Fruit fly (Drosophila melanogaster) S2 (cell line): ENCODE measurements around the gene CG7560.

Experiments
- CG8478 ChIP-seq: fragments of >200 bp; optimal IDR thresholded peaks from 2 replicates; lab custom pipeline; 2018
- CTCF ChIP-seq, 2 experiments: fragments of >200 bp; optimal IDR thresholded peaks; 2 replicates each; lab custom pipeline; 2018

CG7560 gene

DNA sequence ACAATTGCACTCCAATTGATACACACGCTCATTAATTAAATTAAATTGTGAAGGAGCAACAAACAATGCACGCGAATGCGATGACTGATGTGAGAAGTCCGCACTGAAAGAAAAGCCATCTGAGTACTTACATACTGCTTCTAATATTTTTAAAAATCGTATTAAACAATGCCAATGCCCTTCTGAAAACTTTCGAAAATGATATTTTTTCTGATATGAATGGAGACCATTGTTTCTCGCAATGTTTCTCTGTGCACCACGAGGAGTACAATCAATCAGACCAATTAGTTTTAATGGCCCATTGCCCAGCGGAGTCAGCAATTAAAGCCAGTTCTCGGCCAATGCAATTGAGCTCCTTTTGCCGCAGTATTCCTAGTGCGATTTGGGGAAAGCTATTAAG lies 8.2 kb downstream of the CG7560 start:
- TF ChIP-seq CG8478 (lab: Kevin White, UChicago) (no peak), CTCF (optimal IDR thresholded peaks at IDR 0.05; lab: Kevin White, UChicago) (no peak)

DNA sequence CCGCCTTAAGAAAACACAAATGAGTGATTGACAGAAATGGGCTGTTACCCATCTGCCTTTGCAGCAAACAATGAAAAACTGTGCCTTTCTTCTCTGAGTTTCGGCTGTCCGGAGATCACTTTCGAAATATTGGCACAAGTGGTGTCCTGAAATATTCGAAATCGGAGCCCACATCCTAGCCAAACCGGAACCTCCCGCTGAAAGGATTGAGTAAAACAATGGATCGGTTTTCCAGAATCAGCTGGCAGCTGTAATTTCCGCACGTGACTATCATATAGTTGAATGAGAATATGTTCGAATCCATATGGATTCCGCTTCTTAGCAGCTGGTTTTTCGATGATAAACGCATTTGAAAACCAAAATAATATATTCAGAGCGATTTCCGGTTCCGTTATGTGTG lies 9.2 kb downstream of the CG7560 start:
- TF ChIP-seq CTCF (optimal IDR thresholded peaks at IDR 0.05; lab: Kevin White, UChicago) (no peak), CG8478 (lab: Kevin White, UChicago) (no peak)

DNA sequence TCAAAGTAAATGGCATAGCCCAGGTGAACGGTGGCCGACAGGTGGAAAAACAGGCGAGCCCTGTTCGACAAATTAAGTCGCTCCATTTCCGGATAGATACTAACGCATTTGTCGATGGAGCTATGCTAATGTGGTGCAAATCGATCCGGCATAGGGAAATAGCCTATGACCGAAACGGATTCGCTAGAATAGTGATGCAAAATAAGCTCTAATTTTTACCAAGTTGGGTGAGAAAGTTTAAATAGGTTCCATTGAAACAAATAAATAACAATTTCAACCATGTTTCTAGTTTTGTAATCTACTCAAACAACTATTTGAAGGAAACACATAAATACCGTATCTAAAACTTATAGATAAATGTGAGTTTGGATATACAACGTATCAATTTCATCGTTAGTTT lies 10.4 kb downstream of the CG7560 start, which contains the start of gene CG6149:
TSS of gene CG6149 (minus strand) at position 101 of the 400 bp plus-strand sequence.
- TF ChIP-seq CG8478 (lab: Kevin White, UChicago) (no peak), CTCF (optimal IDR thresholded peaks at IDR 0.05; lab: Kevin White, UChicago) (no peak)

DNA sequence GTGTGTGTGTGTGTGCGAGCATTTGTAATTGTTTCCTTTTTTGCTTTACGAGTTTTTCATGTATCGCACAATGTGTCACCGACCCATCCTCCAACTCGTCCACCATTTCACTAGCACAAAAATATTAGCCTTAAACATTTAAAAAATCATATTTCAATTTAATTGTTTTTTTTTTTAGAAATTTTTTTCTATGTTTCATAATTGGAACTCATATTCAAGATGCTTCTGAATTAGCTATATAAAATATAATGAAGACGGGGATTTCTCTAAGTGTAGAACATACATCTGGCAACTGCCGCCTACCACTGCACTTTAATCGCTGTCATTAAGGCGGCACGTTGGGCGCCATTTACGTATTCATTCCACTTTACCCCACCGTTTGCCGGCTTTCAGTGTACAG lies 14.6 kb downstream of the CG7560 start:
- no peak for TF ChIP-seq CG8478 (lab: Kevin White, UChicago)
- TF ChIP-seq CTCF (optimal IDR thresholded peaks at IDR 0.05; lab: Kevin White, UChicago) = no peak

DNA sequence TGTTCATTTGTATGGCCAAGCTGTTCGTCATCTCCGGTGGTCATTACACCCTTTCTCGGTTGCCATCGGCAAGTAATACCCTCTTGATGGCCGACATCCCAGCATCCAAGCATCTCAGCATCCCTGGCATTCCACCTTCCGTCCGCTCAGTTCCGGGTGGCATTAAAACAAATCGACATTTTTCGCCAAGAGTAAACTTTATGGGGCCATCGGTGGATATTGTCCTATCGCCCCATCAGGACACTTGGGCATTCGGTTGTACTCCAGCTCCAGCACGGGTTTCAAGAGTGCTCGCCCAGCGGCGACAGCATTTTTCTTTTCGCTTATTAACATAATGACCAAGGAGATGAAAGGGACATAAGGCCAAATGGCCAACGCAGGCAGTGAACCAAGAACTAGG lies 15.3 kb downstream of the CG7560 start:
- no peak for TF ChIP-seq CG8478 (lab: Kevin White, UChicago)
- TF ChIP-seq CTCF (optimal IDR thresholded peaks at IDR 0.05; lab: Kevin White, UChicago) = no peak

dm6 chr3L:11440769-11441168 lies 15.8 kb downstream of the CG7560 start:
- TF ChIP-seq CG8478 (lab: Kevin White, UChicago) (no peak), CTCF (optimal IDR thresholded peaks at IDR 0.05; lab: Kevin White, UChicago) (no peak)

DNA sequence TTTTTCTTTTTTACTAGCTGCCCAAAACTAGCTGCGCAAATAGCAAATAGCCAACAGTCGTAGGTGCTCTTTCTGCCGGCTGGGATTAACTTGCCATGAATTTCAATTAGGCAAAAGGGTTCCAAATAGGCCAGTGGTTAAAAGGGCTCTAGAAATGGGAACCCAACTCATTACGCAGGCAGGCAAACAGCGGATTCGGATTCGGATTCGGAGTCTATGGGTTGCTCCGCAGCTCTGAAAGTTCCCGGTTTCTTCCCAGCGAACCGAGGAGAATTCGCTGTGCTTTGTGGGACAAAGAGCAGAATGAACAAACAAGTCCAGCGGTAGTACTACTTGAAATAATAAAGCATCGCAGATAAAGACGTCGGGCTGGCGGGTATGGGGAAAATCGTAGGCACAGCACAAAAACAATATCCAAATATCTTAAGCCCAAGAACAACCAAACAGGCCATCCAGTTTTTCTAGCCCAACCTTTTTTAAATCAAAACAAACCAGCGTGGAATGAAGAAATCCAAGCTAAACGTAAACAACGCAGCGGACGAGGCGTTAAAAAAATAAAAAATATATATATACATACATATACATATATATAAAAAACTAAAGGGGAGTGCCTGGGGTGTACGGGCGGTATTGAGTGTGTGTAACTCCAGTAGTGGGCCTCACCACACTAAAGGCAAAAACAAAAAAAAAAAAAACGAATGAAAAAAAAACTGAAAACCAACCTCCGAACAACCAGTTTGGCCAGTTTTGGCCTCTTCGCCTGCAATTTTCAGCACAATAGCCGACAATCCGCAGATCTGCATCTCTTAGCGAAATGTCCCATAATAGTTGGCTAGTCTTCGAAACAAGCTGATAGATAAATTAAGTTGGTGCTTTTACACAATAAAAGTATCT lies 17.2 kb downstream of the CG7560 start:
- TF ChIP-seq CTCF (optimal IDR thresholded peaks at IDR 0.05; lab: Kevin White, UChicago) (no peak), CG8478 (lab: Kevin White, UChicago) (no peak)

- TF ChIP-seq CG8478 (lab: Kevin White, UChicago) (no peak), CTCF (optimal IDR thresholded peaks at IDR 0.05; lab: Kevin White, UChicago) (no peak)
These were observed 18.6 kb downstream of the CG7560 start for dm6 chr3L:11443474-11444080.

- TF ChIP-seq CG8478 (lab: Kevin White, UChicago) (no peak), CTCF (optimal IDR thresholded peaks at IDR 0.05; lab: Kevin White, UChicago) (no peak)
These were observed 19.2 kb downstream of the CG7560 start for dm6 chr3L:11444169-11444568.

- TF ChIP-seq CTCF (optimal IDR thresholded peaks at IDR 0.05; lab: Kevin White, UChicago) (no peak), CG8478 (lab: Kevin White, UChicago) (no peak)
These were observed 19.9 kb downstream of the CG7560 start, which contains the start of gene CG7557 for dm6 chr3L:11444861-11445260. Gene CG7557 (plus strand): TSS chr3L:11445161.

- TF ChIP-seq CTCF (optimal IDR thresholded peaks at IDR 0.05; lab: Kevin White, UChicago) = no peak
- no peak for TF ChIP-seq CG8478 (lab: Kevin White, UChicago)
These were observed 22.2 kb downstream of the CG7560 start for dm6 chr3L:11447022-11447728.

- no peak for TF ChIP-seq CG8478 (lab: Kevin White, UChicago)
- TF ChIP-seq CTCF (optimal IDR thresholded peaks at IDR 0.05; lab: Kevin White, UChicago) = no peak
These were observed 23.4 kb downstream of the CG7560 start for dm6 chr3L:11448349-11448748.

dm6 chr3L:11448935-11449334 lies 24.0 kb downstream of the CG7560 start:
- no peak for TF ChIP-seq CTCF (optimal IDR thresholded peaks at IDR 0.05; lab: Kevin White, UChicago)
- TF ChIP-seq CG8478 (lab: Kevin White, UChicago) = no peak

DNA sequence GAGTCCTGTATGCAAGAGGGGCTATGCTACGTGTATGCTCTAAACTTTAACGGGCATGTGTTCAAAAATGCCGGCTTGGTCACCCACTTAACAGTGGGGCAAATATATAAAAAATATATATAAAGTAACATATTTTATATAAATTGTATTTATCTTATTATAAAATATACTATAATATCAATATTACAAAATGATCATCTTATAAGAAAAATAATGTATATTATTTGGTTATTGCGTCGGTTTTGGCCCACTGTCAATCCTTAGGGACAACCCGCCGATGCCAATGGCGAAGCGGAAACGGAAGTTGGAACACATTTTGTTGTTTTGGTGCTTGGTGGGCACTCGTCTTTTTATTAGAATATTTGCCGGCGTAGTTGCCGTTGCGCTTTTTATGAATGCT lies 25.6 kb downstream of the CG7560 start:
- TF ChIP-seq CG8478 (lab: Kevin White, UChicago) (no peak), CTCF (optimal IDR thresholded peaks at IDR 0.05; lab: Kevin White, UChicago) (no peak)

DNA sequence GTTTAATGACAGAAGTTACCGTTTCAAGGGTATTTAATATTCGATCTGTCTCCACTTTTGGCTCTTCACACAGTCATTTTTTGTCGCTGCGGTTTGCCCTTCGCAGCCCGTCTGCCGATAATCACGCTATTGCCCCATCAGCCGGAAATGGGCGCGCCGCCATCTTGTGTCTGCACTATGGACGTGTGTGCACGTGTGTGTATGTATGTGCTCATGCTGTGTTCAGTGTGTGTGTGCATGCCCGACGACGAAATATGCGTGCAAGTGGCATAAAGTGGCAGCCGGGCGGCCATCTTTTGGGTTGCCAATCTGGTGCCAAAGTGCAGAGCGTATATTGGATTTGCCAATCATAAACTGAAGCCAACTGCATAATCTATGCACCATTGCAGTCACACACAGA lies 29.5 kb downstream of the CG7560 start:
- TF ChIP-seq CG8478 (lab: Kevin White, UChicago) (no peak), CTCF (optimal IDR thresholded peaks at IDR 0.05; lab: Kevin White, UChicago) (no peak)
